Fruit fly (Drosophila melanogaster) whole organism, embryonic: Measurements from ENCODE around the gene Lmpt.

Experiments used
- Bdp1 ChIP-seq: fragments of 200-800 bp; sonication (Bioruptor generic); optimal IDR thresholded peaks from 3 replicates; lab custom pipeline; 2016; ENCODE audit warnings: missing biosample characterization, missing genetic modification characterization
- CG13296 ChIP-seq: fragments of 200-800 bp; sonication (Bioruptor generic); optimal IDR thresholded peaks from 3 replicates; lab custom pipeline; 2018; ENCODE audit warnings: missing biosample characterization, mild to moderate bottlenecking, missing genetic modification characterization
- CG7357 ChIP-seq: fragments of 200-800 bp; sonication (Bioruptor generic); IDR thresholded peaks from 3 replicates; pipeline ENCODE4 v1.3.6; 2022; ENCODE audit warnings: missing biosample characterization, missing genetic modification characterization

- TF ChIP-seq CG7357 (GFP tag; lab: Robert Waterston, UW) (no peak), Bdp1 (GFP tag; lab: Kevin White, UChicago) (no peak), CG13296 (no peak)
Observed at dm6 chr3L:16862958-16863357, 2.1 kb upstream of the Lmpt start, which contains the start of gene CG9951.
